Fruit fly (Drosophila melanogaster): ENCODE results near the gene Lint-O.

The Lint-O gene

DNA sequence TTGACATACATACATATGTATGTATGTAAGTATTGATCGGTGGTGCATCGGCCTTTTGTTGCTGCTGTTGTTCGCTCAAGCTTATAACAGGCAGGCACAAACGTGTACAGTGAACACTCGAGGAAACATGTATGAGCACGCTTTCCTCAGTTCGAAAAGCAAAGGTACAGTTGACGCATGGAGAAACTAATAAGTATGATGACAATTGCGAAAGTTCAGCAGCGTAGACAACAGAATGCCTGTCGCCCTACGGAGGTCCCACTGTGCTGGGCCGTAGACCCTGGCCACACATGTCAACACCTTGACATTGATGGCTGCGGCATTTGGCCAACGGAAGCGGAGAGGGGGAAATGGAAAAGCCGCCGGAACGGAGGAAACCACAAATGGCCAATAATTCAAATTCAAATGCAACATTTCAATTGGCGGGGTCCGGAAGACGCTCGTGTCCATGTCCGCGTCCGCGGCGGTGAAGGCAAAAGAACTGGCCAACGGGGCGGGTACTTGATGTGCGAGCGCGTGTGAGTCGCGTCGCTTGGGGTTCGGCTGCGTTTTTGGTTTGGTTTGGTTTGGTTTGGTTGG, 9.7 kb downstream of the Lint-O start, which contains the start of gene CG2681 (continued):
- TF ChIP-seq CG7271 (tag; optimal IDR thresholded peaks at IDR 0.05) (no peak), HLH54F (GFP tag; optimal IDR thresholded peaks at IDR 0.05) (peak; percentile 46), CG1832 (GFP tag; optimal IDR thresholded peaks at IDR 0.05) (no peak), Antp (GFP tag; optimal IDR thresholded peaks at IDR 0.05) (peak; percentile 46), eyg (GFP tag; optimal IDR thresholded peaks at IDR 0.05) (no peak), CTCF (GFP tag; optimal IDR thresholded peaks at IDR 0.05) (no peak), h (optimal IDR thresholded peaks at IDR 0.05) (no peak), salm (tag; optimal IDR thresholded peaks at IDR 0.05) (no peak), ci (GFP tag; IDR thresholded peaks at IDR 0.05) (peak; percentile 75), Scr (GFP tag; IDR thresholded peaks at IDR 0.05; ENCODE audit: partially characterized antibody) (no peak), ranshi (GFP tag; IDR thresholded peaks at IDR 0.05) (peak; percentile 49; the same call in 1 of the 2 replicates), CG34422 (GFP tag; IDR thresholded peaks at IDR 0.05) (peak; percentile 14; the same call in 1 of the 3 replicates), Xrp1 (GFP tag; IDR thresholded peaks at IDR 0.05) (peak; percentile 43; the same call in 1 of the 2 replicates), pan (optimal IDR thresholded peaks at IDR 0.05) (no peak), pan (GFP tag; optimal IDR thresholded peaks at IDR 0.05 in 1 of 2, IDR thresholded peaks at IDR 0.05 in 1 of 2) (peak in 1 of 2 experiments; percentile 67), CG17359 (tag; optimal IDR thresholded peaks at IDR 0.05) (peak; percentile 37), CG7839 (tag; optimal IDR thresholded peaks at IDR 0.05) (peak; percentile 57), CG10654 (GFP tag; optimal IDR thresholded peaks at IDR 0.05) (no peak), CG11093 (GFP tag; IDR thresholded peaks at IDR 0.05) (peak; percentile 57; the same call in 1 of the 3 replicates), CG17612 (GFP tag; IDR thresholded peaks at IDR 0.05) (peak; percentile 50), esg (GFP tag; conservative IDR thresholded peaks at IDR 0.05) (peak; percentile 46), amos (GFP tag; IDR thresholded peaks at IDR 0.05; ENCODE audit: partially characterized antibody) (no peak), sd (tag; optimal IDR thresholded peaks at IDR 0.05) (no peak), mam (GFP tag; optimal IDR thresholded peaks at IDR 0.05) (peak; percentile 43), dmrt11E (tag; optimal IDR thresholded peaks at IDR 0.05) (no peak), CG17328 (GFP tag; IDR thresholded peaks at IDR 0.05) (peak; percentile 38; the same call in 1 of the 2 replicates), pb (GFP tag; optimal IDR thresholded peaks at IDR 0.05) (no peak), CG10979 (tag; optimal IDR thresholded peaks at IDR 0.05) (no peak), chm (GFP tag; IDR thresholded peaks at IDR 0.05) (peak; percentile 58; the same call in 1 of the 2 replicates), danr (GFP tag; IDR thresholded peaks at IDR 0.05) (0 out of 2 replicates have a peak, but pooled peaks have one; percentile 14), unc-4 (GFP tag; IDR thresholded peaks at IDR 0.05; ENCODE audit: partially characterized antibody) (no peak), CG11398 (GFP tag; optimal IDR thresholded peaks at IDR 0.05) (no peak), Poxn (GFP tag; IDR thresholded peaks at IDR 0.05) (0 out of 2 replicates have a peak, but pooled peaks have one; percentile 3), insv (GFP tag; optimal IDR thresholded peaks at IDR 0.05) (no peak), CG17829 (tag; optimal IDR thresholded peaks at IDR 0.05) (no peak), CG11696 (GFP tag; IDR thresholded peaks at IDR 0.05) (0 out of 2 replicates have a peak, but pooled peaks have one; percentile 16), al (GFP tag; IDR thresholded peaks at IDR 0.05) (peak; percentile 50), Awh (GFP tag; IDR thresholded peaks at IDR 0.05) (peak; percentile 49; the same call in 1 of the 2 replicates), chif (GFP tag; optimal IDR thresholded peaks at IDR 0.05) (peak in 1 of 2 experiments; percentile 21), CG17361 (GFP tag; IDR thresholded peaks at IDR 0.05) (0 out of 3 replicates have a peak, but pooled peaks have one; percentile 28), CG10366 (GFP tag; IDR thresholded peaks at IDR 0.05) (peak; percentile 54), Dbx (GFP tag; IDR thresholded peaks at IDR 0.05) (0 out of 3 replicates have a peak, but pooled peaks have one; percentile 30), CG15269 (tag; optimal IDR thresholded peaks at IDR 0.05) (no peak), tup (GFP tag; optimal IDR thresholded peaks at IDR 0.05) (no peak), peb (GFP tag; IDR thresholded peaks at IDR 0.05) (no peak), sr (GFP tag; IDR thresholded peaks at IDR 0.05) (0 out of 3 replicates have a peak, but pooled peaks have one; percentile 26), CG7786 (GFP tag; optimal IDR thresholded peaks at IDR 0.05) (peak; percentile 8), Sox102F (GFP tag; optimal IDR thresholded peaks at IDR 0.05) (no peak), CG11247 (GFP tag; IDR thresholded peaks at IDR 0.05) (peak; percentile 47), Doc2 (GFP tag; IDR thresholded peaks at IDR 0.05) (no peak), Sry-β (GFP tag; optimal IDR thresholded peaks at IDR 0.05) (no peak)
